Worm (Caenorhabditis elegans) whole organism, mixed stage, embryonic: ENCODE data around the gene nhr-41.

Experiments
- bed-3 ChIP-seq: fragments of 200-800 bp; sonication (Bioruptor generic); optimal IDR thresholded peaks from 3 replicates; lab custom pipeline; 2018; ENCODE audit warnings: mild to moderate bottlenecking, missing genetic modification characterization, moderate library complexity, missing compliant biosample characterization
- blmp-1 ChIP-seq: fragments of 150-350 bp; optimal IDR thresholded peaks from 2 replicates; lab custom pipeline; 2014; ENCODE audit warnings: missing biosample characterization, missing genetic modification characterization
- ces-1 ChIP-seq: fragments of 150-350 bp; optimal IDR thresholded peaks from 2 replicates; lab custom pipeline; 2014; ENCODE audit warnings: missing biosample characterization, missing genetic modification reagents, missing genetic modification characterization
- ham-2 ChIP-seq: fragments of 200-800 bp; sonication (Bioruptor generic); optimal IDR thresholded peaks from 2 replicates; lab custom pipeline; 2018; ENCODE audit warnings: mild to moderate bottlenecking, missing genetic modification characterization, missing compliant biosample characterization
- lsy-2 ChIP-seq: fragments of 150-350 bp; optimal IDR thresholded peaks from 2 replicates; lab custom pipeline; 2014; ENCODE audit warnings: missing biosample characterization, missing genetic modification characterization
- pha-4 ChIP-seq: fragments of 150-350 bp; optimal IDR thresholded peaks from 2 replicates; lab custom pipeline; 2018; ENCODE audit warnings: missing biosample characterization, missing genetic modification reagents, missing genetic modification characterization
- unc-120 ChIP-seq: sonication (generic microtip); optimal IDR thresholded peaks from 2 replicates; lab custom pipeline; 2017; ENCODE audit warnings: missing genetic modification characterization, missing compliant biosample characterization; ENCODE audit not compliant: poor library complexity, severe bottlenecking
- unc-39 ChIP-seq: fragments of 150-350 bp; optimal IDR thresholded peaks from 2 replicates; lab custom pipeline; 2014; ENCODE audit warnings: missing biosample characterization, missing genetic modification characterization

ce11 chrIV:1406267-1406666 lies 20.3 kb downstream of the nhr-41 start, which contains the start of gene spp-31:
- TF ChIP-seq lsy-2 (tag; lab: Kevin White, UChicago), result no peak
- no peak for TF ChIP-seq unc-120 (tag; lab: Kevin White, UChicago)
- no peak for TF ChIP-seq bed-3
- TF ChIP-seq unc-39 (tag; lab: Kevin White, UChicago), result no peak
- TF ChIP-seq blmp-1 (tag; lab: Kevin White, UChicago), result no peak
- TF ChIP-seq ces-1 (GFP tag; lab: Kevin White, UChicago), result no peak
- TF ChIP-seq pha-4, result no peak
- no peak for TF ChIP-seq ham-2 (GFP tag; lab: Kevin White, UChicago)
